Worm (Caenorhabditis elegans): ENCODE measurements around the gene srd-11.

- no peak for TF ChIP-seq sdc-2 (tag; optimal IDR thresholded peaks at IDR 0.05)
- no peak for TF ChIP-seq eyg-1 (tag; optimal IDR thresholded peaks at IDR 0.05)
- TF ChIP-seq pha-4 (tag; optimal IDR thresholded peaks at IDR 0.05) = no peak
- TF ChIP-seq C38D4.7 (GFP tag; optimal IDR thresholded peaks at IDR 0.05) = no peak
- TF ChIP-seq hlh-15 (tag; optimal IDR thresholded peaks at IDR 0.05) = no peak
- TF ChIP-seq nhr-11 (tag; optimal IDR thresholded peaks at IDR 0.05) = no peak
- TF ChIP-seq tbx-7 (tag; optimal IDR thresholded peaks at IDR 0.05) = no peak
These were observed 6.0 kb upstream of the srd-11 start, which contains the start of the genes nduv-2 and F53F4.12 for ce11 chrV:13625517-13626097.
